Worm (Caenorhabditis elegans) whole organism, late embryonic: ENCODE measurements around the gene cdc-48.2.

Experiments
- C38D4.7 ChIP-seq: fragments of 200-800 bp; sonication (Bioruptor generic); optimal IDR thresholded peaks from 2 replicates; lab custom pipeline; 2018; ENCODE audit warnings: mild to moderate bottlenecking, missing genetic modification characterization, moderate library complexity, missing compliant biosample characterization
- F13H6.1 ChIP-seq: sonication (generic microtip); optimal IDR thresholded peaks from 2 replicates; lab custom pipeline; 2016; ENCODE audit warnings: missing genetic modification characterization, missing compliant biosample characterization
- K02D7.2 ChIP-seq: sonication (generic microtip); optimal IDR thresholded peaks from 2 replicates; lab custom pipeline; 2017; ENCODE audit warnings: mild to moderate bottlenecking, missing genetic modification characterization, missing compliant biosample characterization
- K09A11.1 ChIP-seq: sonication (generic microtip); optimal IDR thresholded peaks from 2 replicates; lab custom pipeline; 2017; ENCODE audit warnings: antibody characterized with exemption, mild to moderate bottlenecking, missing genetic modification characterization, missing compliant biosample characterization; ENCODE audit not compliant: insufficient read depth
- ahr-1 ChIP-seq: sonication (generic microtip); optimal IDR thresholded peaks from 2 replicates; lab custom pipeline; 2016; ENCODE audit warnings: missing genetic modification characterization, missing compliant biosample characterization
- ama-1 ChIP-seq: fragments of 150-350 bp; optimal IDR thresholded peaks from 2 replicates; lab custom pipeline; 2014
- ceh-18 ChIP-seq: sonication (generic microtip); optimal IDR thresholded peaks from 2 replicates; lab custom pipeline; 2016; ENCODE audit warnings: missing genetic modification characterization, missing compliant biosample characterization
- ceh-31 ChIP-seq: sonication (generic microtip); optimal IDR thresholded peaks from 2 replicates; lab custom pipeline; 2016; ENCODE audit warnings: missing genetic modification characterization, missing compliant biosample characterization
- ceh-34 ChIP-seq: sonication (generic microtip); optimal IDR thresholded peaks from 2 replicates; lab custom pipeline; 2016; ENCODE audit warnings: mild to moderate bottlenecking, missing genetic modification characterization, missing compliant biosample characterization
- ceh-48 ChIP-seq: sonication (generic microtip); optimal IDR thresholded peaks from 2 replicates; lab custom pipeline; 2016; ENCODE audit warnings: missing genetic modification characterization, inconsistent platforms, missing compliant biosample characterization
- ceh-6 ChIP-seq: fragments of 200-800 bp; sonication (Bioruptor generic); optimal IDR thresholded peaks from 2 replicates; lab custom pipeline; 2018; ENCODE audit warnings: mild to moderate bottlenecking, missing genetic modification characterization, missing compliant biosample characterization
- dmd-4 ChIP-seq: sonication (generic microtip); optimal IDR thresholded peaks from 2 replicates; lab custom pipeline; 2016; ENCODE audit warnings: borderline replicate concordance, missing genetic modification characterization, missing compliant biosample characterization
- elt-2 ChIP-seq: sonication (generic microtip); optimal IDR thresholded peaks from 2 replicates; lab custom pipeline; 2016; ENCODE audit warnings: missing genetic modification reagents, missing genetic modification characterization, missing compliant biosample characterization
- elt-4 ChIP-seq: sonication (generic microtip); optimal IDR thresholded peaks from 2 replicates; lab custom pipeline; 2016; ENCODE audit warnings: missing genetic modification characterization, missing compliant biosample characterization
- fkh-10 ChIP-seq: fragments of 150-350 bp; optimal IDR thresholded peaks from 2 replicates; lab custom pipeline; 2014; ENCODE audit warnings: missing biosample characterization, missing genetic modification reagents, missing genetic modification characterization
- fkh-6 ChIP-seq: sonication (generic microtip); optimal IDR thresholded peaks from 2 replicates; lab custom pipeline; 2016; ENCODE audit warnings: missing genetic modification characterization, missing compliant biosample characterization
- hlh-15 ChIP-seq: sonication (generic microtip); optimal IDR thresholded peaks from 2 replicates; lab custom pipeline; 2016; ENCODE audit warnings: missing genetic modification characterization, missing compliant biosample characterization
- hlh-30 ChIP-seq: sonication (generic microtip); optimal IDR thresholded peaks from 2 replicates; lab custom pipeline; 2017; ENCODE audit warnings: antibody characterized with exemption, missing genetic modification characterization, missing compliant biosample characterization; ENCODE audit not compliant: insufficient read depth
- hlh-8 ChIP-seq: sonication (generic microtip); optimal IDR thresholded peaks from 2 replicates; lab custom pipeline; 2016; ENCODE audit warnings: missing genotype, missing genetic modification characterization, missing compliant biosample characterization
- lin-11 ChIP-seq: fragments of 200-800 bp; sonication (Bioruptor generic); optimal IDR thresholded peaks from 2 replicates; lab custom pipeline; 2018; ENCODE audit warnings: mild to moderate bottlenecking, missing genetic modification characterization, missing compliant biosample characterization
- mec-3 ChIP-seq: sonication (generic microtip); optimal IDR thresholded peaks from 2 replicates; lab custom pipeline; 2016; ENCODE audit warnings: borderline replicate concordance, missing genetic modification characterization, missing compliant biosample characterization
- npax-4 ChIP-seq: sonication (generic microtip); optimal IDR thresholded peaks from 2 replicates; lab custom pipeline; 2016; ENCODE audit warnings: missing genetic modification characterization, missing compliant biosample characterization
- odd-2 ChIP-seq: sonication (generic microtip); optimal IDR thresholded peaks from 2 replicates; lab custom pipeline; 2017; ENCODE audit warnings: antibody characterized with exemption, mild to moderate bottlenecking, missing genetic modification characterization, missing compliant biosample characterization
- pax-1 ChIP-seq: fragments of 150-350 bp; optimal IDR thresholded peaks from 2 replicates; lab custom pipeline; 2014; ENCODE audit warnings: missing biosample characterization, missing genetic modification characterization
- pha-2 ChIP-seq: sonication (generic microtip); optimal IDR thresholded peaks from 2 replicates; lab custom pipeline; 2017; ENCODE audit warnings: mild to moderate bottlenecking, missing genetic modification characterization, missing compliant biosample characterization
- sdc-2 ChIP-seq: sonication (generic microtip); optimal IDR thresholded peaks from 2 replicates; lab custom pipeline; 2016; ENCODE audit warnings: missing genotype, missing genetic modification characterization, missing compliant biosample characterization
- syd-9 ChIP-seq: sonication (generic microtip); optimal IDR thresholded peaks from 2 replicates; lab custom pipeline; 2016; ENCODE audit warnings: mild to moderate bottlenecking, missing genetic modification characterization, moderate library complexity, missing compliant biosample characterization
- tbx-2 ChIP-seq: sonication (generic microtip); optimal IDR thresholded peaks from 2 replicates; lab custom pipeline; 2016; ENCODE audit warnings: missing genetic modification characterization, missing compliant biosample characterization
- tbx-7 ChIP-seq: sonication (generic microtip); optimal IDR thresholded peaks from 2 replicates; lab custom pipeline; 2016; ENCODE audit warnings: missing genotype, missing genetic modification characterization, missing compliant biosample characterization
- unc-3 ChIP-seq, 2 experiments: fragments of 200-800 bp in 1 of 2; sonication (Bioruptor generic) in 1 of 2; sonication (generic microtip) in 1 of 2; conservative IDR thresholded peaks in 1 of 2; optimal IDR thresholded peaks in 1 of 2; 2 replicates each; pipeline versions ENCODE4 v1.3.6 to Lab custom; 2016 to 2022; ENCODE audit warnings: missing compliant biosample characterization in 2 of 2, missing genetic modification characterization in 2 of 2, missing genetic modification reagents in 1 of 2
- unc-42 ChIP-seq: sonication (generic microtip); optimal IDR thresholded peaks from 2 replicates; lab custom pipeline; 2016; ENCODE audit warnings: missing genotype, missing genetic modification characterization, missing compliant biosample characterization
- unc-55 ChIP-seq: sonication (generic microtip); optimal IDR thresholded peaks from 2 replicates; lab custom pipeline; 2017; ENCODE audit warnings: missing biosample characterization, missing genetic modification reagents, missing genetic modification characterization
- ztf-16 ChIP-seq: sonication (generic microtip); optimal IDR thresholded peaks from 2 replicates; lab custom pipeline; 2017; ENCODE audit warnings: missing genetic modification characterization, missing compliant biosample characterization

Gene cdc-48.2

ce11 chrII:8093283-8093682 is 45.0 kb upstream of the cdc-48.2 start:
- no peak for TF ChIP-seq unc-55
- TF ChIP-seq ceh-48: no peak
- TF ChIP-seq hlh-8 (tag; lab: Kevin White, UChicago): no peak
- no peak for TF ChIP-seq ceh-18 (tag; lab: Kevin White, UChicago)
- TF ChIP-seq sdc-2 (tag; lab: Kevin White, UChicago): no peak
- no peak for TF ChIP-seq unc-3 (GFP tag; conservative IDR thresholded peaks at IDR 0.05; lab: Robert Waterston, UW)
- no peak for TF ChIP-seq unc-3 (tag; optimal IDR thresholded peaks at IDR 0.05; lab: Kevin White, UChicago)
- TF ChIP-seq npax-4 (tag; lab: Kevin White, UChicago): no peak
- TF ChIP-seq lin-11 (tag; lab: Kevin White, UChicago): no peak
- no peak for TF ChIP-seq ahr-1 (tag; lab: Kevin White, UChicago)
- TF ChIP-seq unc-42 (tag; lab: Kevin White, UChicago): no peak
- no peak for TF ChIP-seq pax-1 (tag; lab: Kevin White, UChicago)
- TF ChIP-seq dmd-4 (tag; lab: Kevin White, UChicago): no peak

- TF ChIP-seq pax-1 (tag; lab: Kevin White, UChicago) (no peak), ceh-31 (tag; lab: Kevin White, UChicago) (no peak), tbx-7 (tag; lab: Kevin White, UChicago) (no peak), ceh-48 (no peak), ceh-34 (tag; lab: Kevin White, UChicago) (no peak), ama-1 (lab: Kevin White, UChicago) (no peak), C38D4.7 (GFP tag; lab: Kevin White, UChicago) (no peak), fkh-6 (tag; lab: Kevin White, UChicago) (no peak), mec-3 (no peak), odd-2 (tag; lab: Kevin White, UChicago) (no peak), sdc-2 (tag; lab: Kevin White, UChicago) (no peak), tbx-2 (tag; lab: Kevin White, UChicago) (no peak), ceh-6 (GFP tag; lab: Kevin White, UChicago) (no peak), hlh-15 (tag; lab: Kevin White, UChicago) (no peak), K09A11.1 (no peak)
These were observed 44.4 kb upstream of the cdc-48.2 start for ce11 chrII:8093914-8094313.

ce11 chrII:8099212-8099784 is 39.0 kb upstream of the cdc-48.2 start:
- TF ChIP-seq F13H6.1 (tag; lab: Kevin White, UChicago) (no peak), hlh-30 (peak; percentile 40), fkh-10 (GFP tag; lab: Kevin White, UChicago) (no peak)

DNA sequence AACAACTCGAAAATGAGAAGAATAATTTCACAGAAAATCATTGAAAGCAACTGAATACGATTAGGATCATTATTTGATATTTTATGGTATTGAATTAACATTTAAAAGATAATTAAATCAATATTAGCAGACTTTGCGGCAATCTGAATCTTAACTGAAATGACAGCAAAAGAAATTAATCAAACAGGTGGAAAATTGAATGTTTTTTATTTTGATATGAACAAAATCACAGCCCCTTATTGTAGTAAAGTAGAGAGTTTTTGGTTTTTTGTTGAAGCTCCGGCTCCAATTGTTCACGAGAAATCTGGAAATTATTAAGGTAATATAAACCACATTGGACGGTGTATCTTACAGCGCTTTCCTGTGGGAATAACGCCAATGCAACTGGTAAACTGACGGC is 36.3 kb upstream of the cdc-48.2 start, which contains the start of gene sre-2:
Gene sre-2 (minus strand): TSS at position 101 of the 400 bp plus-strand sequence.
- TF ChIP-seq hlh-30: no peak
- no peak for TF ChIP-seq elt-4 (tag; lab: Kevin White, UChicago)
- no peak for TF ChIP-seq ztf-16 (tag; lab: Kevin White, UChicago)
- TF ChIP-seq sdc-2 (tag; lab: Kevin White, UChicago): no peak
- TF ChIP-seq syd-9: no peak

- TF ChIP-seq elt-2 (tag; lab: Kevin White, UChicago): no peak
- TF ChIP-seq ceh-31 (tag; lab: Kevin White, UChicago): no peak
- no peak for TF ChIP-seq pha-2 (tag; lab: Kevin White, UChicago)
- no peak for TF ChIP-seq K09A11.1
- TF ChIP-seq K02D7.2 (tag; lab: Kevin White, UChicago): no peak
- no peak for TF ChIP-seq hlh-15 (tag; lab: Kevin White, UChicago)
- peak; percentile 50 for TF ChIP-seq ceh-18 (tag; lab: Kevin White, UChicago)
- peak; percentile 35 for TF ChIP-seq unc-55
These were observed 33.3 kb upstream of the cdc-48.2 start, which contains the start of gene sfxn-5 for ce11 chrII:8104998-8105397. Gene sfxn-5, minus strand, starts transcription at chrII:8105052.
